Worm (Caenorhabditis elegans): Measurements from ENCODE around the gene C26D10.7.

The C26D10.7 gene

DNA sequence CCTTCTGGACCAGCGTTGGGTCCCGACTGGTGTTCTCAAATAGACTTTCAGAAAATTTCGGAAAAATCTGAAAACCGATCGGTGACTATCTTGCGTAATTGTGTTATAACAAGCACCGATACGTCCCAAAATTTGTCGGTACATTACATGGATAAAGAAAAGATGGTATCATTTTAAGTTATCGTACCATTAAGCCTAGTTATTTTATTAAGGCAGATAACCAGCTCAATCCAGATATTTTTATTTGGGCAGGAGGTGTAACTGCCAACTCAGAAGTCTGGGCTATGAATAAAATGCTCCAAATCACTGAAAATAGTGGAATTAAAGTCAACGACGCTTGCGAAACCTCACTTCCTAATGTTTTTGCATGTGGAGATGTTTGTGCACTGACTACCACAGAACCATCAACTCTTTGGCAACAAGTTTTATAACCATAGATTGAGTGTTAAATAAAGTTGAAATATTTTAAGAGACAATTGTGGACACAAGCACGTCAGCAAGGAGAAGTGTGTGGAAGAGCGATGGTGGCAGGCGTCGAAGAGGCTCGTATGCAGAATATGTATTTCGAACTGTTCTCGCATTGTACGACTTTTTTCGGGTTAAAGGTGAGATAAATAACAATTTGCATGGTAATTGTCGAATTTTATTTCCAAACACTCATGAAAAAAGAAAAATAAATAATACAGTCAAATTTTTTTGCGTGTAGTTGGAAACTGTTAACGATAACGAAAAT lies 7.3 kb upstream of the C26D10.7 start (continued):
- TF ChIP-seq lin-35 (GFP tag; optimal IDR thresholded peaks at IDR 0.05) (no peak), madf-3 (GFP tag; IDR thresholded peaks at IDR 0.05) (peak; percentile 85), hlh-12 (tag; optimal IDR thresholded peaks at IDR 0.05) (no peak), dpl-1 (GFP tag; optimal IDR thresholded peaks at IDR 0.05) (no peak), ceh-27 (GFP tag; optimal IDR thresholded peaks at IDR 0.05) (no peak), tbx-9 (tag; optimal IDR thresholded peaks at IDR 0.05; ENCODE audit: borderline replicate concordance) (no peak), hsf-1 (GFP tag; IDR thresholded peaks at IDR 0.05) (peak; percentile 44; the same call in 1 of the 2 replicates), nhr-80 (tag; optimal IDR thresholded peaks at IDR 0.05) (no peak), Y95B8A.8 (GFP tag; IDR thresholded peaks at IDR 0.05) (no peak), Y53F4B.3 (GFP tag; IDR thresholded peaks at IDR 0.05) (no peak), snpc-3.4 (tag; optimal IDR thresholded peaks at IDR 0.05) (peak; percentile 67), K11D2.4 (GFP tag; IDR thresholded peaks at IDR 0.05) (no peak), F37B4.10 (GFP tag; IDR thresholded peaks at IDR 0.05) (no peak), nhr-179 (tag; optimal IDR thresholded peaks at IDR 0.05) (no peak), ceh-58 (GFP tag; IDR thresholded peaks at IDR 0.05) (0 out of 2 replicates have a peak, but pooled peaks have one; percentile 48), C17E4.6 (GFP tag; IDR thresholded peaks at IDR 0.05) (0 out of 2 replicates have a peak, but pooled peaks have one; percentile 5), unc-130 (GFP tag; optimal IDR thresholded peaks at IDR 0.05) (peak; percentile 38), chd-7 (tag; optimal IDR thresholded peaks at IDR 0.05) (no peak), lir-1 (GFP tag; conservative IDR thresholded peaks at IDR 0.05) (no peak), B0035.1 (tag; optimal IDR thresholded peaks at IDR 0.05) (no peak), hmg-20 (GFP tag; IDR thresholded peaks at IDR 0.05) (no peak), aptf-2 (GFP tag; conservative IDR thresholded peaks at IDR 0.05) (no peak), ceh-100 (GFP tag; IDR thresholded peaks at IDR 0.05) (no peak), sdz-38 (tag; optimal IDR thresholded peaks at IDR 0.05) (no peak), him-1 (tag; optimal IDR thresholded peaks at IDR 0.05) (no peak), F49E8.2 (tag; optimal IDR thresholded peaks at IDR 0.05; ENCODE audit: insufficient read depth) (peak; percentile 78), ets-4 (GFP tag; optimal IDR thresholded peaks at IDR 0.05) (no peak), attf-5 (GFP tag; optimal IDR thresholded peaks at IDR 0.05) (peak; percentile 2), snpc-1.1 (tag; optimal IDR thresholded peaks at IDR 0.05; ENCODE audit: insufficient read depth) (no peak), F52B5.7 (tag; optimal IDR thresholded peaks at IDR 0.05) (no peak), ceh-79 (tag; optimal IDR thresholded peaks at IDR 0.05) (no peak), Y53G8AR.9 (GFP tag; conservative IDR thresholded peaks at IDR 0.05) (0 out of 2 replicates have a peak, but pooled peaks have one; percentile 50), Y79H2A.3 (GFP tag; conservative IDR thresholded peaks at IDR 0.05) (peak; percentile 52; the same call in 1 of the 2 replicates), cebp-2 (GFP tag; IDR thresholded peaks at IDR 0.05) (no peak), lsy-27 (tag; optimal IDR thresholded peaks at IDR 0.05; ENCODE audit: borderline replicate concordance, insufficient read depth) (no peak), ccch-3 (GFP tag; optimal IDR thresholded peaks at IDR 0.05) (no peak), tbp1 (GFP tag; optimal IDR thresholded peaks at IDR 0.05) (no peak), pha-4 (tag; optimal IDR thresholded peaks at IDR 0.05) (no peak), nfya-1 (tag; optimal IDR thresholded peaks at IDR 0.05; ENCODE audit: borderline replicate concordance, insufficient read depth) (no peak), bed-1 (GFP tag; IDR thresholded peaks at IDR 0.05) (no peak), efl-1 (GFP tag; optimal IDR thresholded peaks at IDR 0.05) (no peak), ZK185.1 (tag; optimal IDR thresholded peaks at IDR 0.05; ENCODE audit: poor library complexity, severe bottlenecking) (no peak), ztf-22 (GFP tag; optimal IDR thresholded peaks at IDR 0.05) (no peak), dpff-1 (tag; optimal IDR thresholded peaks at IDR 0.05) (no peak), hmg-1.2 (GFP tag; IDR thresholded peaks at IDR 0.05) (peak; percentile 10), F23B12.7 (tag; optimal IDR thresholded peaks at IDR 0.05; ENCODE audit: insufficient read depth) (no peak), Y67H2A.10 (GFP tag; conservative IDR thresholded peaks at IDR 0.05) (no peak)

Measured in whole organism, young adult.